Worm (Caenorhabditis elegans) whole organism, young adult: ENCODE measurements around the gene pptr-2.

ENCODE experiments used
- F57A8.1 ChIP-seq: fragments of 200-800 bp; sonication (Bioruptor generic); optimal IDR thresholded peaks from 2 replicates; lab custom pipeline; 2018; ENCODE audit warnings: mild to moderate bottlenecking, missing genetic modification characterization, moderate library complexity, missing compliant biosample characterization
- K12H6.12 ChIP-seq: fragments of 200-800 bp; sonication (Bioruptor generic); optimal IDR thresholded peaks from 2 replicates; lab custom pipeline; 2018; ENCODE audit warnings: mild to moderate bottlenecking, missing genetic modification characterization, missing compliant biosample characterization
- ama-1 ChIP-seq, 3 experiments: fragments of 150-350 bp in 1 of 3; sonication (generic microtip) in 2 of 3; optimal IDR thresholded peaks; 2 replicates each; lab custom pipeline; 2014 to 2018; ENCODE audit warnings: missing biosample characterization in 2 of 3, missing genetic modification characterization in 2 of 3, missing genetic modification reagents in 2 of 3
- ccch-3 ChIP-seq: fragments of 200-800 bp; sonication (Bioruptor generic); optimal IDR thresholded peaks from 2 replicates; lab custom pipeline; 2018; ENCODE audit warnings: mild to moderate bottlenecking, missing genetic modification characterization, missing compliant biosample characterization
- egrh-3 ChIP-seq: fragments of 200-800 bp; sonication (Bioruptor generic); IDR thresholded peaks from 2 replicates; pipeline ENCODE4 v1.3.6; 2022; ENCODE audit warnings: missing genetic modification reagents, missing genetic modification characterization, missing compliant biosample characterization
- hmg-1.2 ChIP-seq: fragments of 200-800 bp; sonication (Bioruptor generic); IDR thresholded peaks from 2 replicates; pipeline ENCODE4 v1.3.6; 2022; ENCODE audit warnings: missing genetic modification reagents, missing genetic modification characterization, missing compliant biosample characterization
- lin-35 ChIP-seq, 3 experiments: fragments of 150-350 bp in 2 of 3; sonication (generic microtip) in 1 of 3; optimal IDR thresholded peaks; 2 replicates each; lab custom pipeline; 2014 to 2018; ENCODE audit warnings: missing biosample characterization in 3 of 3, missing genetic modification characterization in 3 of 3, missing genetic modification reagents in 3 of 3
- nhr-179 ChIP-seq: sonication (generic microtip); optimal IDR thresholded peaks from 2 replicates; lab custom pipeline; 2016; ENCODE audit warnings: mild to moderate bottlenecking, missing genetic modification characterization, missing compliant biosample characterization
- rpc-1 ChIP-seq, 2 experiments: fragments of 150-350 bp in 1 of 2; sonication (generic microtip) in 1 of 2; optimal IDR thresholded peaks; 2 replicates each; lab custom pipeline; 2014 to 2018; ENCODE audit warnings: missing biosample characterization in 1 of 2, missing genetic modification characterization in 1 of 2, missing genetic modification reagents in 1 of 2, missing genotype in 1 of 2
- snpc-1.3 ChIP-seq: sonication (generic microtip); optimal IDR thresholded peaks from 2 replicates; lab custom pipeline; 2017; ENCODE audit warnings: missing genetic modification characterization, mild to moderate bottlenecking, missing compliant biosample characterization, antibody characterized with exemption, moderate library complexity, missing genotype, missing genetic modification reagents; ENCODE audit not compliant: insufficient read depth
- zfh-2 ChIP-seq: fragments of 200-800 bp; sonication (Bioruptor generic); conservative IDR thresholded peaks from 2 replicates; pipeline ENCODE4 v1.3.6; 2022; ENCODE audit warnings: missing genetic modification reagents, missing genetic modification characterization, missing compliant biosample characterization
- ztf-26 ChIP-seq: sonication (generic microtip); optimal IDR thresholded peaks from 2 replicates; lab custom pipeline; 2017; ENCODE audit warnings: missing genetic modification characterization, missing compliant biosample characterization

DNA sequence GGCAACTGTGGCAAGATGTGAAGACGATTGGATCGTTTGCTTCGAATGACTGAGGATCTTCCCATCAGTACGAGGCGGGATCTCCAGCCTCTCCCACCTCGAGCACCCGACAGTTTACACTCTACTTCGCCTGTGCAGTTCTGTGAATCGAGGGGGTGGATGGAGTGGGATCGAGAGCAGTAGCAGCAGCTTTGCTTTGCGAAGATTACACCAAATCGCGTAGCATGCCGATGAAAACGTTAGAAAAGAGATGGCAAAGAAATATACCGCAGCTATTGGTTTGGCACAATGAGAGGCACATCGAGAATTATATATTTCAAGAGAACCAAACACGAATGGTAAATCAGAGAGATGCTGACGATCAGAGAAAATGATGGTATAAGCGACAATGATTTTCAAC is 39.7 kb upstream of the pptr-2 start, which contains the start of gene act-3:
- TF ChIP-seq rpc-1 (optimal IDR thresholded peaks at IDR 0.05; lab: Kevin White, UChicago) (no peak), rpc-1 (tag; optimal IDR thresholded peaks at IDR 0.05; lab: Kevin White, UChicago) (no peak), ama-1 (optimal IDR thresholded peaks at IDR 0.05; lab: Kevin White, UChicago) (no peak), ama-1 (GFP tag; optimal IDR thresholded peaks at IDR 0.05; lab: Kevin White, UChicago) (no peak), F57A8.1 (GFP tag; lab: Kevin White, UChicago) (no peak), egrh-3 (no peak), K12H6.12 (tag; lab: Kevin White, UChicago) (no peak), hmg-1.2 (GFP tag; lab: Robert Waterston, UW) (no peak), lin-35 (GFP tag; optimal IDR thresholded peaks at IDR 0.05; lab: Kevin White, UChicago) (no peak), ccch-3 (GFP tag; lab: Kevin White, UChicago) (no peak), snpc-1.3 (no peak), zfh-2 (GFP tag; lab: Robert Waterston, UW) (no peak; the same call in none of the 2 replicates), nhr-179 (tag; lab: Kevin White, UChicago) (no peak), ztf-26 (tag; lab: Kevin White, UChicago) (no peak)
